Fruit fly (Drosophila melanogaster) Kc167 (cell line): ENCODE data around the gene Rcd5.

Experiments
- Myc ChIP-seq: fragments of >200 bp; optimal IDR thresholded peaks from 2 replicates; lab custom pipeline; 2017; ENCODE audit warnings: missing external identifiers
- h ChIP-seq: fragments of >200 bp; optimal IDR thresholded peaks from 3 replicates; lab custom pipeline; 2018; ENCODE audit warnings: missing external identifiers
- insv ChIP-seq: fragments of >200 bp; optimal IDR thresholded peaks from 3 replicates; lab custom pipeline; 2018; ENCODE audit warnings: missing external identifiers
- psq ChIP-seq: fragments of >200 bp; optimal IDR thresholded peaks from 2 replicates; lab custom pipeline; 2017; ENCODE audit warnings: missing external identifiers

dm6 chr3L:4026506-4026868, 13.8 kb upstream of the Rcd5 start, which contains the start of gene Gr64a:
- TF ChIP-seq insv (lab: Kevin White, UChicago) (no peak), psq (lab: Kevin White, UChicago) (no peak), h (lab: Kevin White, UChicago) (no peak), Myc (lab: Kevin White, UChicago) (no peak)
